Worm (Caenorhabditis elegans): ENCODE data around the gene Y43F8B.22.

DNA sequence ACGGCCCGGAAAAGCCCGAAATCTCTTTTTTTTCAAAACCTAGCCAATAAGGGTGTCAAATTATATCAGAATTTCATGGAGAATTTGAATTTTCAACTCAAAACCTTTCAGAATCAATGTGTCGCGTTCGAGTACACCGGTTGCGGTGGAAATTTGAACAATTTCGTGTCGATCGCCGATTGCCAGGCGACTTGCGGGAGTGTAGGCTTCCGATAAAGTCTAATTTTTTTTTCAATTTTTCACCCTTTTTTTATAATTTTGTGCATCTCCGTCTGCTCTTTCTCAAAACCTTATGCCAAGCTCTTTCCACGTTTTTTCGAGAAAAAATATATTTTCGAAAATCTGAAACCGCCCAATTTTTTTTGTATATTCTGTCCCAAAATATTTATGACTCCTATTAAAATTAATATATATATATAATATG lies 36.9 kb downstream of the Y43F8B.22 start:
- no peak for TF ChIP-seq elt-2 (tag; optimal IDR thresholded peaks at IDR 0.05)
- TF ChIP-seq hlh-6 (tag; optimal IDR thresholded peaks at IDR 0.05): no peak
- TF ChIP-seq fkh-10 (GFP tag; optimal IDR thresholded peaks at IDR 0.05): no peak
- no peak for TF ChIP-seq nhr-232 (tag; optimal IDR thresholded peaks at IDR 0.05)
- TF ChIP-seq pag-3 (tag; optimal IDR thresholded peaks at IDR 0.05; ENCODE audit: borderline replicate concordance): no peak
- no peak for TF ChIP-seq dmd-4 (tag; optimal IDR thresholded peaks at IDR 0.05; ENCODE audit: borderline replicate concordance)
- TF ChIP-seq unc-86 (tag; optimal IDR thresholded peaks at IDR 0.05): no peak
- no peak for TF ChIP-seq F13H6.1 (tag; optimal IDR thresholded peaks at IDR 0.05)
- TF ChIP-seq fax-1 (tag; optimal IDR thresholded peaks at IDR 0.05): no peak
- no peak for TF ChIP-seq lin-11 (tag; optimal IDR thresholded peaks at IDR 0.05)
- TF ChIP-seq pha-4 (tag; optimal IDR thresholded peaks at IDR 0.05): no peak
- no peak for TF ChIP-seq ceh-24 (tag; optimal IDR thresholded peaks at IDR 0.05)
- TF ChIP-seq ama-1 (optimal IDR thresholded peaks at IDR 0.05): no peak

Measured in whole organism, late embryonic.